Worm (Caenorhabditis elegans): ENCODE data around the gene M18.3.

The M18.3 gene

ce11 chrIV:12127838-12128237 lies 22.2 kb downstream of the M18.3 start:
- TF ChIP-seq cebp-1 (GFP tag; IDR thresholded peaks at IDR 0.05) (0 out of 2 replicates have a peak, but pooled peaks have one; percentile 24), cebp-1 (tag; optimal IDR thresholded peaks at IDR 0.05) (peak; percentile 59), attf-5 (GFP tag; optimal IDR thresholded peaks at IDR 0.05) (no peak), sdz-38 (tag; optimal IDR thresholded peaks at IDR 0.05) (no peak), lin-35 (GFP tag; optimal IDR thresholded peaks at IDR 0.05) (no peak), T07F8.4 (tag; optimal IDR thresholded peaks at IDR 0.05) (no peak), mxl-1 (tag; optimal IDR thresholded peaks at IDR 0.05) (no peak), nhr-120 (GFP tag; IDR thresholded peaks at IDR 0.05) (no peak), lsl-1 (GFP tag; optimal IDR thresholded peaks at IDR 0.05) (no peak), F33H1.4 (GFP tag; IDR thresholded peaks at IDR 0.05) (no peak), cebp-2 (GFP tag; IDR thresholded peaks at IDR 0.05) (0 out of 2 replicates have a peak, but pooled peaks have one; percentile 41)

- TF ChIP-seq nhr-80 (tag; optimal IDR thresholded peaks at IDR 0.05) (peak; percentile 67), ztf-28 (GFP tag; IDR thresholded peaks at IDR 0.05) (no peak), cebp-2 (GFP tag; IDR thresholded peaks at IDR 0.05) (0 out of 2 replicates have a peak, but pooled peaks have one; percentile 10), cebp-1 (GFP tag; IDR thresholded peaks at IDR 0.05) (no peak), cebp-1 (tag; optimal IDR thresholded peaks at IDR 0.05) (peak; percentile 6)
Measured at ce11 chrIV:12128708-12129107, 23.1 kb downstream of the M18.3 start.

- no peak for TF ChIP-seq hrde-1 (tag; optimal IDR thresholded peaks at IDR 0.05; ENCODE audit: borderline replicate concordance)
- no peak for TF ChIP-seq F22D6.2 (tag; optimal IDR thresholded peaks at IDR 0.05)
- TF ChIP-seq mcd-1 (GFP tag; IDR thresholded peaks at IDR 0.05): no peak
- TF ChIP-seq rec-8 (tag; optimal IDR thresholded peaks at IDR 0.05): no peak
- no peak for TF ChIP-seq dox-1 (GFP tag; IDR thresholded peaks at IDR 0.05)
- no peak for TF ChIP-seq ztf-28 (GFP tag; IDR thresholded peaks at IDR 0.05)
- no peak for TF ChIP-seq pbrm-1 (GFP tag; IDR thresholded peaks at IDR 0.05)
- no peak for TF ChIP-seq ztf-3 (GFP tag; optimal IDR thresholded peaks at IDR 0.05)
Measured at ce11 chrIV:12129204-12129603, 23.5 kb downstream of the M18.3 start, which contains the start of gene lin-24. lin-24 (plus strand) TSS chrIV:12129504.

ce11 chrIV:12131308-12132072 lies 25.8 kb downstream of the M18.3 start:
- TF ChIP-seq snpc-1.1 (tag; optimal IDR thresholded peaks at IDR 0.05; ENCODE audit: insufficient read depth) (peak; percentile 45), snpc-4 (GFP tag; optimal IDR thresholded peaks at IDR 0.05) (peak; percentile 19), snpc-4 (tag; optimal IDR thresholded peaks at IDR 0.05) (peak in 2 of 4 experiments; percentile 44 to 69), madf-8 (GFP tag; conservative IDR thresholded peaks at IDR 0.05) (no peak)

- TF ChIP-seq F57A8.1 (GFP tag; optimal IDR thresholded peaks at IDR 0.05) (no peak), fkh-3 (tag; optimal IDR thresholded peaks at IDR 0.05) (no peak), B0035.1 (tag; optimal IDR thresholded peaks at IDR 0.05) (no peak), ceh-79 (tag; optimal IDR thresholded peaks at IDR 0.05) (no peak), atf-7 (tag; optimal IDR thresholded peaks at IDR 0.05) (no peak), egl-44 (GFP tag; IDR thresholded peaks at IDR 0.05) (no peak), hmg-20 (GFP tag; IDR thresholded peaks at IDR 0.05) (no peak), rec-8 (tag; optimal IDR thresholded peaks at IDR 0.05) (no peak), F39B2.1 (GFP tag; IDR thresholded peaks at IDR 0.05) (no peak), rcor-1 (GFP tag; IDR thresholded peaks at IDR 0.05) (no peak), athp-1 (tag; optimal IDR thresholded peaks at IDR 0.05) (no peak), mel-28 (tag; optimal IDR thresholded peaks at IDR 0.05; ENCODE audit: borderline replicate concordance) (no peak), T07F8.4 (tag; optimal IDR thresholded peaks at IDR 0.05) (no peak), lsl-1 (GFP tag; optimal IDR thresholded peaks at IDR 0.05) (no peak), ztf-22 (GFP tag; optimal IDR thresholded peaks at IDR 0.05) (no peak), sea-2 (GFP tag; IDR thresholded peaks at IDR 0.05) (no peak), hrde-1 (tag; optimal IDR thresholded peaks at IDR 0.05; ENCODE audit: borderline replicate concordance) (no peak), B0336.3 (GFP tag; IDR thresholded peaks at IDR 0.05) (no peak)
Measured at ce11 chrIV:12133776-12134175, 28.1 kb downstream of the M18.3 start.
